Fruit fly (Drosophila melanogaster) whole organism, pupa: ENCODE measurements around the gene mthl10.

Experiments
- CG10348 ChIP-seq: fragments of 200-800 bp; sonication (Bioruptor generic); IDR thresholded peaks from 2 replicates; pipeline ENCODE4 v1.3.6; 2022; ENCODE audit warnings: missing biosample characterization, missing genetic modification characterization
- CG12605 ChIP-seq: fragments of 200-800 bp; sonication (Bioruptor generic); IDR thresholded peaks from 2 replicates; pipeline ENCODE4 v1.3.6; 2022; ENCODE audit warnings: missing biosample characterization, missing genetic modification characterization
- CG13204 ChIP-seq: fragments of 200-800 bp; sonication (Bioruptor generic); optimal IDR thresholded peaks from 2 replicates; lab custom pipeline; 2018; ENCODE audit warnings: missing biosample characterization, mild to moderate bottlenecking, missing genetic modification characterization, moderate library complexity
- CG14655 ChIP-seq: fragments of 200-800 bp; sonication (Bioruptor generic); optimal IDR thresholded peaks from 3 replicates; lab custom pipeline; 2017; ENCODE audit warnings: mild to moderate bottlenecking, missing biosample characterization, missing genetic modification reagents, missing genetic modification characterization
- CG15710 ChIP-seq: fragments of 200-800 bp; sonication (Bioruptor generic); optimal IDR thresholded peaks from 2 replicates; lab custom pipeline; 2018; ENCODE audit warnings: missing biosample characterization, mild to moderate bottlenecking, missing genetic modification characterization, moderate library complexity
- CG32121 ChIP-seq: fragments of 200-800 bp; sonication (Bioruptor generic); IDR thresholded peaks from 2 replicates; pipeline ENCODE4 v1.3.6; 2022; ENCODE audit warnings: missing biosample characterization, missing genetic modification characterization
- CG34367 ChIP-seq: fragments of 200-800 bp; sonication (Bioruptor generic); optimal IDR thresholded peaks from 2 replicates; lab custom pipeline; 2018; ENCODE audit warnings: missing biosample characterization, mild to moderate bottlenecking, missing genetic modification characterization
- CG4496 ChIP-seq: fragments of 200-800 bp; sonication (Bioruptor generic); IDR thresholded peaks from 3 replicates; pipeline ENCODE4 v1.3.6; 2022; ENCODE audit warnings: missing biosample characterization, missing genetic modification characterization
- CG8159 ChIP-seq: fragments of 200-800 bp; sonication (Bioruptor generic); optimal IDR thresholded peaks from 3 replicates; lab custom pipeline; 2018; ENCODE audit warnings: missing biosample characterization, mild to moderate bottlenecking, missing genetic modification characterization, moderate library complexity
- CG8301 ChIP-seq: fragments of 200-800 bp; sonication (Bioruptor generic); optimal IDR thresholded peaks from 2 replicates; lab custom pipeline; 2018; ENCODE audit warnings: missing biosample characterization, mild to moderate bottlenecking, missing genetic modification characterization
- CG9948 ChIP-seq: fragments of 200-800 bp; sonication (Bioruptor generic); optimal IDR thresholded peaks from 2 replicates; lab custom pipeline; 2018; ENCODE audit warnings: missing biosample characterization, mild to moderate bottlenecking, missing genetic modification characterization, moderate library complexity
- EcR ChIP-seq: fragments of 200-800 bp; sonication (Bioruptor generic); optimal IDR thresholded peaks from 3 replicates; lab custom pipeline; 2019; ENCODE audit warnings: missing biosample characterization, missing genetic modification characterization, mild to moderate bottlenecking, moderate library complexity, missing genetic modification reagents
- Ets98B ChIP-seq: fragments of 200-800 bp; sonication (Bioruptor generic); IDR thresholded peaks from 2 replicates; pipeline ENCODE4 v1.3.6; 2022; ENCODE audit warnings: missing biosample characterization, missing genetic modification characterization
- Pif1A ChIP-seq: fragments of 200-800 bp; sonication (Bioruptor generic); optimal IDR thresholded peaks from 3 replicates; lab custom pipeline; 2016; ENCODE audit warnings: missing biosample characterization, missing genetic modification characterization
- Pif1B ChIP-seq: fragments of 200-800 bp; sonication (Bioruptor generic); optimal IDR thresholded peaks from 3 replicates; lab custom pipeline; 2016; ENCODE audit warnings: missing biosample characterization, missing genetic modification characterization
- Snoo ChIP-seq: fragments of 200-800 bp; sonication (Bioruptor generic); optimal IDR thresholded peaks from 3 replicates; lab custom pipeline; 2017; ENCODE audit warnings: missing biosample characterization, mild to moderate bottlenecking, missing genetic modification characterization, inconsistent platforms
- fd96Ca ChIP-seq: fragments of 200-800 bp; sonication (Bioruptor generic); IDR thresholded peaks from 3 replicates; pipeline ENCODE4 v1.3.6; 2022; ENCODE audit warnings: missing biosample characterization, missing genetic modification characterization
- gl ChIP-seq: fragments of 200-800 bp; sonication (Bioruptor generic); optimal IDR thresholded peaks from 2 replicates; lab custom pipeline; 2018; ENCODE audit warnings: missing biosample characterization, mild to moderate bottlenecking, missing genetic modification characterization

mthl10 gene

DNA sequence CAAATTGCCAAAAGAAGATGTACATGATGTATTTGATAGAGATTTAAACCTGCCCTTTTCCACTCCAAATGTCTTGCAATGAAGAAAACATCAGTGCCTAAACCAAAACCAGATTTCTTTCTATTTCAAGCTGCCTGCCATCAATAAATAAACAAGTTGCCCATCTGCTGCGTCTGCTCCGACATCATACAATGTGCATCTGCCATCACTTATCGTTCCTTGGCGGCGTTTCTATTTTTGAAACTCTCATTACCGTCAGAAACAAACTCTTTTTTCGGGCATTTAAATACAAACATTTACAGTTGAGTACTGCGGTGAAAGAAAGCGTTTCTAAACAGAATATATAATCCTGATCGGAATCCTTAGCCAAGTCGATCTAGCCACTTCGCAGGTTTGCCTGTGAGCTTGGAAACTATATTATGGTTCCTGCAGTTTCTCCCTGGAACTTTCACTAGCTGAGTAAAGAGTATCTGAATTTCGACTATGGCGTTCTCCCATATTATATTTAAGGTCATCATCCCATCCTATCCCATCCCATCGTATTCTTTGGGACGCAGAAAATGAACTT is 47.8 kb downstream of the mthl10 start:
- peak; percentile 52 for TF ChIP-seq CG14655
- TF ChIP-seq CG34367 (tag; lab: Kevin White, UChicago) = no peak
- TF ChIP-seq CG13204 (GFP tag; lab: Kevin White, UChicago) = no peak
- TF ChIP-seq Pif1A = no peak
- TF ChIP-seq fd96Ca (GFP tag; lab: Robert Waterston, UW) = no peak
- TF ChIP-seq EcR (GFP tag; lab: Kevin White, UChicago) = peak; percentile 40
- peak; percentile 22 for TF ChIP-seq CG8159 (tag; lab: Kevin White, UChicago)
- TF ChIP-seq CG8301 (tag; lab: Kevin White, UChicago) = peak; percentile 24

DNA sequence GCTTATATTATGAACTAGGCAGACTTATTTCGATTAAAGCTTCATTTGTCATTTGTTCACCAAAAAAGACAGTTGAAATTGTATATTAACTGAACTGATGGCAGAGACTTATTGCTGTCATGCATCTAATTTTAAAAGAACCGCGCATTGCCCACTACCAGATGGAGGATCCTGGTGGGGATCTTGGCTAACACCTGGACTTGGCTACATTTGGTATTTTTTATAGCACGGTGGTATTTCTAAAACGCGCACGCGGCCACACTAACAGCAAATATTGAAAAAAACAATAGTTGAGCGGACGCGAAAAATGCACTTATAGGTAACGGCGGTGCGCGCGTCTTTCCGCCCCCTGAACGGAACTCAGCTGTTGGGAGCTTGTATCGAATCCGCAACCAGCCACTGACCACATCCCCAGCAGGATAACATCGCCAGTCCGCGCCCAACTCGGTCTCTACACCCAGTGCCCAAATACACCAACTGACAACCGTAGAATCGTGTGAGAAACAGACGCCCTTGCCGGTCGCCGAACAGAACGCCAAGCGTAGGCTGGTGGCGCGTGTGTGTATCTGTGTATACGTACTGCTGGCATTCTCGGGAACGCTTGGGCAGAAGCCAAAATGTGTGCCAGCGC is 50.5 kb downstream of the mthl10 start:
- TF ChIP-seq CG13204 (GFP tag; lab: Kevin White, UChicago) = peak; percentile 50
- no peak for TF ChIP-seq fd96Ca (GFP tag; lab: Robert Waterston, UW)
- TF ChIP-seq gl (tag; lab: Kevin White, UChicago) = peak; percentile 2
- TF ChIP-seq Ets98B (GFP tag; lab: Robert Waterston, UW) = no peak

DNA sequence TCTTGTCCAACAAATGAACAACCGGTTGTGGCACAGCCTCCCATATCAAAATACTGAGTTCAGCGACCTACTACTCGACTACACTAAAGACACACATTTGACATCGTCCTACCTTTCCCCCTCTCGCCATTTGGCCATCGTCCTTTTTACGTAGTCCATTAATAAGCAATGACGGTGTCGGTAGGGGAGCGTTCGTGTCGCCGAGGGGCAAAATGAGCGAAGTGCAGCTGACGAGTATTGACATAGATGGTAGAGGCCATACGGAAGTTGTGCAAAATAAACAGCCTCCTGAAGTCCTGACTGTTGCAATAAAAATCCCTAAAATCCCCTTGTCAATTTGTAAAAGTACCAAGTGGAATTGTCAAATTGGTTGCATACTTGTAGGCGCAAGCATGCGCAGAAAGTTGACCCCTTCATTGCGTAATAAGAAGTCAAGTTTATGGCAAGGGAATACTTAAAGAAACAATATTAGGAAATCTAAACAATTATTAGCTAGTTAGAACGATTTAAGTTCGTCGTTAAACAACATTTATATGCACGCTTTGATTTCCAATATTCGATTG is 51.1 kb downstream of the mthl10 start:
- TF ChIP-seq Pif1A (no peak), CG15710 (no peak), EcR (GFP tag; lab: Kevin White, UChicago) (peak; percentile 80), CG4496 (GFP tag; lab: Robert Waterston, UW) (0 out of 3 replicates have a peak, but pooled peaks have one; percentile 36), CG12605 (no peak), CG8159 (tag; lab: Kevin White, UChicago) (no peak), gl (tag; lab: Kevin White, UChicago) (no peak), Pif1B (GFP tag; lab: Kevin White, UChicago) (no peak), CG32121 (no peak), CG9948 (tag; lab: Kevin White, UChicago) (no peak), Snoo (tag; lab: Kevin White, UChicago) (no peak)

DNA sequence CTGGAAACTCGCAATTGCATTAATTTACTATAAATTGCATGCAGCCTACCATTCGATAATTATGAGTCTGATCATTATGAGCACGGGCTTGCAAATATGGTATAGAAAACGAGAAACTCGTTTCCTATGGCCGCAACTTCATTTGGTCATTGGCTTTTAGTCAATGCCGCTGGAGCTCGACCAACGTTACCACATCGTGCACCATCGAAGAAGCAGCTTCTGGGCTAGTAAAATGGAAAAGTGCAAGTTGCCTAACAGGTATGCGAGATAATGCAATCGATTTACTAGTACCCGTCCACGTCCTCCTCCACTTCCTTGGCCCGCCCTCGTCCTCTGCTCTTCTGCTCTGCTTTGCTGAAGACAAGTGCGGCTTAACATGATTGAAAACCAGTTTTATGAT is 58.5 kb downstream of the mthl10 start:
- 0 out of 3 replicates have a peak, but pooled peaks have one; percentile 31 for TF ChIP-seq CG4496 (GFP tag; lab: Robert Waterston, UW)
- no peak for TF ChIP-seq Pif1B (GFP tag; lab: Kevin White, UChicago)
- TF ChIP-seq CG8301 (tag; lab: Kevin White, UChicago) = peak; percentile 28
- TF ChIP-seq EcR (GFP tag; lab: Kevin White, UChicago) = peak; percentile 82
- 0 out of 2 replicates have a peak, but pooled peaks have one; percentile 10 for TF ChIP-seq CG10348 (GFP tag; lab: Robert Waterston, UW)
- no peak for TF ChIP-seq Pif1A
- no peak for TF ChIP-seq CG8159 (tag; lab: Kevin White, UChicago)
- TF ChIP-seq Snoo (tag; lab: Kevin White, UChicago) = no peak
